Worm (Caenorhabditis elegans): ENCODE results near the gene F54D1.6.

DNA sequence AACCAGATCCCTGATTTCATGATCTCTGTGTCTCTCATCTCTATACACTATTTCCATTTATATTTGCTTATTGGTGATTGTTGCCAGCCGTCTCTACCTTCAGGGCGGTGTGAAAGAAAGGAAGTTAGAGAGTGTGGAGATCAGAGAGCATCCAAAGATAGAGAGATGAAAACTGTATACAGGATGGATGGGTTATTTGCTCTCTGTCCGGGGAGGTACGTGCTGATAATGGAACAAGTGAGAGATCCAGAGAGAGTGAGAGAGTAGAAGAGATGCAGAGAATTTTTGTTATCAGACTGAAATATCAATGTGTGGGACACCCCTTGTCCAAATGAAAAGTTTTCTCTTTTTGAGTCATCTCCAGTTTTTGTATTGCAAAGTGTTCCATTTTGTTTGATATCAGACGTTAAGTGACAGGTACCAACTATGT, 3.5 kb upstream of the F54D1.6 start:
- TF ChIP-seq flt-1 (GFP tag; IDR thresholded peaks at IDR 0.05) (no peak), tab-1 (GFP tag; IDR thresholded peaks at IDR 0.05) (no peak), T22C8.4 (GFP tag; IDR thresholded peaks at IDR 0.05) (no peak)

Measured in whole organism, midembryonic.